Worm (Caenorhabditis elegans): Measurements from ENCODE around the gene cwp-5.

cwp-5 gene

DNA sequence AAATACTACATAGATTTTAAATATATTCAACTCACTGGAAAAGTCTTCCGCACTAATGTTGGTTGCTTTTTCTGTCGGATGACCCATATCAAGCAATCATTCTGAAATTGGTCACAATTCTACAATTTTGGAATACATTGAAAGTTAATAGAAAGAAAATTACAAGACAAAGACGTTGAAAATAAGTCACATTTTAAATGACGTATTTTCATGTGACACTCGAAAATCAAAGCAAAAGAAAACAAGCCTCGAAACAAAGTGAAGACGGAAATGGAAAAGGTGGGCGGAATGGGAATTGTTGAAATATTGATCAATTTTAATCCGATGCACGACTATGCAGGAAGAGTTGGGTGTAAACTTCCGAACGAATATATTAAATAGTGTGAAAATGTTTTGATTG, 19.8 kb downstream of the cwp-5 start, which contains the start of gene mob-2:
Gene mob-2 (minus strand): TSS at position 101 of the 400 bp plus-strand sequence.
- TF ChIP-seq ztf-11 (tag; optimal IDR thresholded peaks at IDR 0.05) (no peak), nhr-25 (tag; optimal IDR thresholded peaks at IDR 0.05) (no peak), snpc-4 (tag; optimal IDR thresholded peaks at IDR 0.05) (no peak), pha-4 (tag; optimal IDR thresholded peaks at IDR 0.05) (no peak), nhr-77 (tag; optimal IDR thresholded peaks at IDR 0.05) (no peak), nhr-67 (tag; optimal IDR thresholded peaks at IDR 0.05) (no peak), elt-2 (tag; optimal IDR thresholded peaks at IDR 0.05) (no peak), eor-1 (tag; optimal IDR thresholded peaks at IDR 0.05) (no peak), unc-62 (GFP tag; optimal IDR thresholded peaks at IDR 0.05) (no peak)

DNA sequence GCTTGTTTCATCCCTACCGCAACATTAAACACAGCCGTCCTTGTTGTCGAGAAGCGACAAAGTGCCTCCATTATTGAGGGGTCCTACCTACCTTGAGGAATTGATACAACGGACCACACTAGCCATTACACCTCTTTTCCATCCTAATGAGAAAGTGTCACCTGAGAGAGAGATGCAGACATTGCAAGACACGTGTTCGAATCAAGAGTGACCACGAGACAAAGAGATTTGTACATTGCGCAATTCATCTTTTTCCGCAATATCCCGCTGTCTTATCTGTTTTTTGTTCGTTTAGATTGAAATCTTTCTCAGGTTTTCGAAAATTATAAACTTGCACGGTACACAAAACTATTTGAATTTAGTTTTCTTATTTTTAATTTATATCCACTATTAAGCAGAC, 20.6 kb downstream of the cwp-5 start:
- no peak for TF ChIP-seq ama-1 (optimal IDR thresholded peaks at IDR 0.05)
- no peak for TF ChIP-seq mml-1 (tag; optimal IDR thresholded peaks at IDR 0.05)
- no peak for TF ChIP-seq egl-27 (tag; optimal IDR thresholded peaks at IDR 0.05)
- no peak for TF ChIP-seq nhr-28 (tag; optimal IDR thresholded peaks at IDR 0.05)
- no peak for TF ChIP-seq ceh-28 (tag; optimal IDR thresholded peaks at IDR 0.05)
- TF ChIP-seq unc-62 (GFP tag; optimal IDR thresholded peaks at IDR 0.05) = no peak
- TF ChIP-seq nfya-1 (tag; optimal IDR thresholded peaks at IDR 0.05; ENCODE audit: insufficient read depth) = peak; percentile 44
- no peak for TF ChIP-seq nhr-67 (tag; optimal IDR thresholded peaks at IDR 0.05)
- TF ChIP-seq ceh-9 (tag; optimal IDR thresholded peaks at IDR 0.05) = no peak
- TF ChIP-seq ZK546.5 (tag; optimal IDR thresholded peaks at IDR 0.05) = no peak
- TF ChIP-seq pqm-1 (tag; optimal IDR thresholded peaks at IDR 0.05) = no peak
- no peak for TF ChIP-seq ztf-4 (tag; optimal IDR thresholded peaks at IDR 0.05)
- TF ChIP-seq lin-39 (tag; optimal IDR thresholded peaks at IDR 0.05) = peak; percentile 87
- no peak for TF ChIP-seq unc-39 (tag; optimal IDR thresholded peaks at IDR 0.05)
- TF ChIP-seq nhr-11 (tag; optimal IDR thresholded peaks at IDR 0.05) = no peak
- TF ChIP-seq fkh-10 (GFP tag; optimal IDR thresholded peaks at IDR 0.05) = no peak
- no peak for TF ChIP-seq lin-15B (tag; optimal IDR thresholded peaks at IDR 0.05)
- TF ChIP-seq daf-12 (tag; optimal IDR thresholded peaks at IDR 0.05) = no peak
- TF ChIP-seq fkh-2 (tag; optimal IDR thresholded peaks at IDR 0.05) = no peak
- TF ChIP-seq snpc-4 (tag; optimal IDR thresholded peaks at IDR 0.05) = no peak
- TF ChIP-seq elt-1 (tag; optimal IDR thresholded peaks at IDR 0.05) = peak; percentile 73
- TF ChIP-seq eor-1 (tag; optimal IDR thresholded peaks at IDR 0.05) = no peak
- TF ChIP-seq fos-1 (tag; optimal IDR thresholded peaks at IDR 0.05) = no peak
- no peak for TF ChIP-seq skn-1 (tag; optimal IDR thresholded peaks at IDR 0.05)
- TF ChIP-seq elt-3 (tag; optimal IDR thresholded peaks at IDR 0.05) = no peak
- no peak for TF ChIP-seq elt-2 (tag; optimal IDR thresholded peaks at IDR 0.05)
- no peak for TF ChIP-seq pha-4 (tag; optimal IDR thresholded peaks at IDR 0.05)
- no peak for TF ChIP-seq nhr-76 (tag; optimal IDR thresholded peaks at IDR 0.05)
- no peak for TF ChIP-seq nhr-77 (tag; optimal IDR thresholded peaks at IDR 0.05)
- peak; percentile 40 for TF ChIP-seq mdl-1 (tag; optimal IDR thresholded peaks at IDR 0.05)
- TF ChIP-seq nhr-12 (tag; optimal IDR thresholded peaks at IDR 0.05) = no peak
- no peak for TF ChIP-seq lsy-12 (tag; optimal IDR thresholded peaks at IDR 0.05)
- TF ChIP-seq ztf-11 (tag; optimal IDR thresholded peaks at IDR 0.05) = no peak
- TF ChIP-seq nhr-237 (tag; optimal IDR thresholded peaks at IDR 0.05) = no peak
- TF ChIP-seq R02D3.7 (tag; optimal IDR thresholded peaks at IDR 0.05) = no peak
- TF ChIP-seq jun-1 (tag; optimal IDR thresholded peaks at IDR 0.05) = no peak
- TF ChIP-seq egl-5 (tag; optimal IDR thresholded peaks at IDR 0.05) = peak; percentile 32
- TF ChIP-seq nhr-23 (tag; optimal IDR thresholded peaks at IDR 0.05) = peak; percentile 18
- no peak for TF ChIP-seq sea-2 (GFP tag; optimal IDR thresholded peaks at IDR 0.05)
- no peak for TF ChIP-seq tbx-2 (tag; optimal IDR thresholded peaks at IDR 0.05)
- TF ChIP-seq zag-1 (tag; optimal IDR thresholded peaks at IDR 0.05) = no peak
- TF ChIP-seq nhr-25 (tag; optimal IDR thresholded peaks at IDR 0.05) = peak; percentile 15
- TF ChIP-seq nhr-43 (tag; optimal IDR thresholded peaks at IDR 0.05; ENCODE audit: poor library complexity, severe bottlenecking) = peak; percentile 21
- no peak for TF ChIP-seq hmg-11 (tag; optimal IDR thresholded peaks at IDR 0.05)
- no peak for TF ChIP-seq ceh-16 (tag; optimal IDR thresholded peaks at IDR 0.05)
- TF ChIP-seq aly-2 (tag; optimal IDR thresholded peaks at IDR 0.05) = no peak
- TF ChIP-seq ceh-82 (tag; optimal IDR thresholded peaks at IDR 0.05) = no peak
